Worm (Caenorhabditis elegans) whole organism, late embryonic: ENCODE data around the gene clec-164.

Experiments used
- ceh-19 ChIP-seq: fragments of 200-800 bp; sonication (Bioruptor generic); optimal IDR thresholded peaks from 2 replicates; lab custom pipeline; 2018; ENCODE audit warnings: mild to moderate bottlenecking, missing genetic modification characterization, missing compliant biosample characterization
- elt-2 ChIP-seq: sonication (generic microtip); optimal IDR thresholded peaks from 2 replicates; lab custom pipeline; 2016; ENCODE audit warnings: missing genetic modification reagents, missing genetic modification characterization, missing compliant biosample characterization
- elt-4 ChIP-seq: sonication (generic microtip); optimal IDR thresholded peaks from 2 replicates; lab custom pipeline; 2016; ENCODE audit warnings: missing genetic modification characterization, missing compliant biosample characterization
- fkh-10 ChIP-seq: fragments of 150-350 bp; optimal IDR thresholded peaks from 2 replicates; lab custom pipeline; 2014; ENCODE audit warnings: missing biosample characterization, missing genetic modification reagents, missing genetic modification characterization
- madf-2 ChIP-seq: sonication (generic microtip); optimal IDR thresholded peaks from 2 replicates; lab custom pipeline; 2017; ENCODE audit warnings: missing genetic modification characterization, missing compliant biosample characterization
- sdc-2 ChIP-seq: sonication (generic microtip); optimal IDR thresholded peaks from 2 replicates; lab custom pipeline; 2016; ENCODE audit warnings: missing genotype, missing genetic modification characterization, missing compliant biosample characterization

- TF ChIP-seq ceh-19 (GFP tag; lab: Kevin White, UChicago) (no peak), elt-4 (no peak), elt-2 (tag; lab: Kevin White, UChicago) (no peak), sdc-2 (tag; lab: Kevin White, UChicago) (no peak), madf-2 (tag; lab: Kevin White, UChicago) (no peak), fkh-10 (no peak)
Observed at ce11 chrIV:715433-715832, 990 bp upstream of the clec-164 start.
